Fruit fly (Drosophila melanogaster) whole organism, embryonic: ENCODE data around the gene CG6067.

Experiments
- Aef1 ChIP-seq: fragments of 200-800 bp; sonication (Bioruptor generic); IDR thresholded peaks from 3 replicates; pipeline ENCODE4 v1.3.6; 2022; ENCODE audit warnings: missing biosample characterization, missing genetic modification characterization
- Asciz ChIP-seq: fragments of 200-800 bp; sonication (Bioruptor generic); optimal IDR thresholded peaks from 2 replicates; lab custom pipeline; 2017; ENCODE audit warnings: missing biosample characterization, mild to moderate bottlenecking, missing genetic modification characterization, missing genetic modification reagents
- B-H2 ChIP-seq: fragments of 200-800 bp; sonication (Bioruptor generic); optimal IDR thresholded peaks from 2 replicates; lab custom pipeline; 2018; ENCODE audit warnings: missing biosample characterization, mild to moderate bottlenecking, missing genetic modification characterization
- CG1024 ChIP-seq: fragments of 200-800 bp; sonication (Bioruptor generic); IDR thresholded peaks from 2 replicates; pipeline ENCODE4 v1.3.6; 2022; ENCODE audit warnings: missing biosample characterization, missing genetic modification characterization
- CG10654 ChIP-seq: fragments of 200-800 bp; sonication (Bioruptor generic); optimal IDR thresholded peaks from 2 replicates; lab custom pipeline; 2016; ENCODE audit warnings: missing biosample characterization, missing genetic modification characterization
- CG12155 ChIP-seq: fragments of 200-800 bp; sonication (Bioruptor generic); optimal IDR thresholded peaks from 3 replicates; lab custom pipeline; 2016; ENCODE audit warnings: missing biosample characterization, missing genetic modification characterization
- CG14050 ChIP-seq: fragments of 200-800 bp; sonication (Bioruptor generic); IDR thresholded peaks from 3 replicates; pipeline ENCODE4 v1.3.6; 2022; ENCODE audit warnings: missing biosample characterization, missing genetic modification characterization
- CG15011 ChIP-seq: fragments of 200-800 bp; sonication (Bioruptor generic); optimal IDR thresholded peaks from 3 replicates; lab custom pipeline; 2018; ENCODE audit warnings: missing biosample characterization, mild to moderate bottlenecking, missing genetic modification characterization
- CG1529 ChIP-seq: fragments of 200-800 bp; sonication (Bioruptor generic); optimal IDR thresholded peaks from 3 replicates; lab custom pipeline; 2018; ENCODE audit warnings: missing biosample characterization, missing genetic modification characterization
- CG1602 ChIP-seq: fragments of 200-800 bp; sonication (Bioruptor generic); optimal IDR thresholded peaks from 3 replicates; lab custom pipeline; 2016; ENCODE audit warnings: missing biosample characterization, missing genetic modification characterization
- CG17359 ChIP-seq: fragments of 200-800 bp; sonication (Bioruptor generic); optimal IDR thresholded peaks from 3 replicates; lab custom pipeline; 2018; ENCODE audit warnings: missing biosample characterization, mild to moderate bottlenecking, missing genetic modification characterization, moderate library complexity
- CG17361 ChIP-seq: fragments of 200-800 bp; sonication (Bioruptor generic); IDR thresholded peaks from 3 replicates; pipeline ENCODE4 v1.3.6; 2022; ENCODE audit warnings: missing biosample characterization, missing genetic modification characterization
- CG2712 ChIP-seq: fragments of 200-800 bp; optimal IDR thresholded peaks from 3 replicates; lab custom pipeline; 2019; ENCODE audit warnings: missing biosample characterization, mild to moderate bottlenecking, missing genetic modification characterization, moderate library complexity
- CG31441 ChIP-seq: fragments of 200-800 bp; sonication (Bioruptor generic); IDR thresholded peaks from 2 replicates; pipeline ENCODE4 v1.3.6; 2022; ENCODE audit warnings: missing biosample characterization, missing genetic modification characterization
- CG33213 ChIP-seq: fragments of 200-800 bp; sonication (Bioruptor generic); optimal IDR thresholded peaks from 3 replicates; lab custom pipeline; 2016; ENCODE audit warnings: missing biosample characterization, missing genetic modification characterization
- CG4730 ChIP-seq: fragments of 200-800 bp; sonication (Bioruptor generic); IDR thresholded peaks from 2 replicates; pipeline ENCODE4 v1.3.6; 2022; ENCODE audit warnings: missing biosample characterization, missing genetic modification characterization
- CG5180 ChIP-seq: fragments of 200-800 bp; sonication (Bioruptor generic); optimal IDR thresholded peaks from 3 replicates; lab custom pipeline; 2017; ENCODE audit warnings: missing biosample characterization, missing genetic modification characterization, mild to moderate bottlenecking, moderate library complexity, missing genetic modification reagents
- CG6254 ChIP-seq: fragments of 200-800 bp; sonication (Bioruptor generic); optimal IDR thresholded peaks from 3 replicates; lab custom pipeline; 2017; ENCODE audit warnings: mild to moderate bottlenecking, missing biosample characterization, missing genetic modification reagents, missing genetic modification characterization
- CG6689 ChIP-seq: fragments of 200-800 bp; sonication (Bioruptor generic); IDR thresholded peaks from 2 replicates; pipeline ENCODE4 v1.3.6; 2022; ENCODE audit warnings: missing biosample characterization, missing genetic modification characterization
- CG6813 ChIP-seq: fragments of 200-800 bp; sonication (Bioruptor generic); optimal IDR thresholded peaks from 2 replicates; lab custom pipeline; 2017; ENCODE audit warnings: missing biosample characterization, missing genetic modification characterization, mild to moderate bottlenecking, moderate library complexity, missing genetic modification reagents
- CG7963 ChIP-seq: fragments of 200-800 bp; sonication (Bioruptor generic); IDR thresholded peaks from 3 replicates; pipeline ENCODE4 v1.3.6; 2022; ENCODE audit warnings: missing biosample characterization, missing genetic modification characterization; ENCODE audit not compliant: partially characterized antibody
- CG8281 ChIP-seq: fragments of 200-800 bp; sonication (Bioruptor generic); optimal IDR thresholded peaks from 2 replicates; lab custom pipeline; 2018; ENCODE audit warnings: missing biosample characterization, mild to moderate bottlenecking, missing genetic modification characterization, moderate library complexity
- CG9727 ChIP-seq: fragments of 200-800 bp; sonication (Bioruptor generic); optimal IDR thresholded peaks from 3 replicates; lab custom pipeline; 2017; ENCODE audit warnings: missing biosample characterization, mild to moderate bottlenecking, missing genetic modification characterization
- Chrac-16 ChIP-seq: fragments of 200-800 bp; sonication (Bioruptor generic); optimal IDR thresholded peaks from 3 replicates; lab custom pipeline; 2016; ENCODE audit warnings: missing biosample characterization, missing genetic modification characterization
- D ChIP-seq, 2 experiments: fragments of 200-800 bp in 1 of 2; fragments of >200 bp in 1 of 2; sonication (Bioruptor generic) in 1 of 2; optimal IDR thresholded peaks; 2 replicates in 1 of 2; 3 replicates in 1 of 2; lab custom pipeline; 2017; ENCODE audit warnings: mild to moderate bottlenecking in 1 of 2, missing biosample characterization in 1 of 2, missing genetic modification characterization in 1 of 2, missing genetic modification reagents in 1 of 2
- D19A ChIP-seq: fragments of 200-800 bp; optimal IDR thresholded peaks from 3 replicates; lab custom pipeline; 2019; ENCODE audit warnings: missing biosample characterization, mild to moderate bottlenecking, missing genetic modification characterization, moderate library complexity
- Gug ChIP-seq: fragments of 200-800 bp; sonication (Bioruptor generic); IDR thresholded peaks from 4 replicates; pipeline ENCODE4 v1.3.6; 2022; ENCODE audit warnings: missing biosample characterization, missing genetic modification characterization
- HLH3B ChIP-seq: fragments of 200-800 bp; sonication (Bioruptor generic); IDR thresholded peaks from 2 replicates; pipeline ENCODE4 v1.3.6; 2022; ENCODE audit warnings: missing biosample characterization, missing genetic modification characterization
- Lhr ChIP-seq: fragments of 200-800 bp; sonication (Bioruptor generic); optimal IDR thresholded peaks from 3 replicates; lab custom pipeline; 2017; ENCODE audit warnings: mild to moderate bottlenecking, missing biosample characterization, missing genetic modification reagents, missing genetic modification characterization
- NK7.1 ChIP-seq: fragments of 200-800 bp; sonication (Bioruptor generic); optimal IDR thresholded peaks from 3 replicates; lab custom pipeline; 2016; ENCODE audit warnings: missing biosample characterization, missing genetic modification characterization
- Pdp1 ChIP-seq, 2 experiments: fragments of 200-800 bp; sonication (Bioruptor generic); optimal IDR thresholded peaks; 3 replicates each; lab custom pipeline; 2016; ENCODE audit warnings: missing biosample characterization in 2 of 2, missing genetic modification characterization in 2 of 2, mild to moderate bottlenecking in 1 of 2, moderate library complexity in 1 of 2
- Poxn ChIP-seq: fragments of 200-800 bp; sonication (Bioruptor generic); IDR thresholded peaks from 2 replicates; pipeline ENCODE4 v1.3.6; 2022; ENCODE audit warnings: missing biosample characterization, missing genetic modification characterization
- Ptx1 ChIP-seq: fragments of 200-800 bp; sonication (Bioruptor generic); IDR thresholded peaks from 2 replicates; pipeline ENCODE4 v1.3.6; 2022; ENCODE audit warnings: missing biosample characterization, missing genetic modification characterization
- Trl ChIP-seq, 3 experiments: fragments of >200 bp in 2 of 3; fragments of 200-800 bp in 1 of 3; sonication (Bioruptor generic) in 1 of 3; optimal IDR thresholded peaks; 2 replicates in 1 of 3; 3 replicates in 2 of 3; lab custom pipeline; 2016 to 2017; ENCODE audit warnings: missing biosample characterization in 1 of 3, missing genetic modification characterization in 1 of 3
- ato ChIP-seq: fragments of 200-800 bp; sonication (Bioruptor generic); IDR thresholded peaks from 2 replicates; pipeline ENCODE4 v1.3.6; 2022; ENCODE audit warnings: missing biosample characterization, missing genetic modification characterization; ENCODE audit not compliant: partially characterized antibody
- br ChIP-seq: fragments of >200 bp; optimal IDR thresholded peaks from 2 replicates; lab custom pipeline; 2017
- chn ChIP-seq: fragments of 200-800 bp; sonication (Bioruptor generic); optimal IDR thresholded peaks from 2 replicates; lab custom pipeline; 2016; ENCODE audit warnings: missing biosample characterization, missing genetic modification characterization
- fd96Cb ChIP-seq: fragments of 200-800 bp; sonication (Bioruptor generic); optimal IDR thresholded peaks from 2 replicates; lab custom pipeline; 2018; ENCODE audit warnings: missing biosample characterization, mild to moderate bottlenecking, missing genetic modification characterization, moderate library complexity
- gce ChIP-seq: fragments of 200-800 bp; sonication (Bioruptor generic); IDR thresholded peaks from 3 replicates; pipeline ENCODE4 v1.3.6; 2022; ENCODE audit warnings: missing biosample characterization, missing genetic modification characterization
- gt ChIP-seq: fragments of 200-800 bp; sonication (Bioruptor generic); IDR thresholded peaks from 2 replicates; pipeline ENCODE4 v1.3.6; 2022; ENCODE audit warnings: missing biosample characterization, missing genetic modification characterization
- jing ChIP-seq: fragments of 200-800 bp; sonication (Bioruptor generic); optimal IDR thresholded peaks from 2 replicates; lab custom pipeline; 2018; ENCODE audit warnings: missing biosample characterization, mild to moderate bottlenecking, missing genetic modification characterization
- kni ChIP-seq: fragments of 200-800 bp; sonication (Bioruptor generic); optimal IDR thresholded peaks from 3 replicates; lab custom pipeline; 2017; ENCODE audit warnings: mild to moderate bottlenecking, missing biosample characterization, missing genetic modification reagents, missing genetic modification characterization
- lola ChIP-seq, 3 experiments: fragments of >200 bp in 2 of 3; fragments of 200-800 bp in 1 of 3; sonication (Bioruptor generic) in 1 of 3; optimal IDR thresholded peaks; 2 replicates each; lab custom pipeline; 2017 to 2019; ENCODE audit warnings: missing biosample characterization in 3 of 3, missing genetic modification characterization in 3 of 3, mild to moderate bottlenecking in 1 of 3, moderate library complexity in 1 of 3
- maf-S ChIP-seq: fragments of 200-800 bp; sonication (Bioruptor generic); optimal IDR thresholded peaks from 2 replicates; lab custom pipeline; 2016; ENCODE audit warnings: missing biosample characterization, missing genetic modification characterization
- org-1 ChIP-seq: fragments of 200-800 bp; sonication (Bioruptor generic); optimal IDR thresholded peaks from 2 replicates; lab custom pipeline; 2017; ENCODE audit warnings: missing biosample characterization, missing genetic modification characterization
- prd ChIP-seq, 3 experiments: fragments of >200 bp in 2 of 3; fragments of 200-800 bp in 1 of 3; sonication (Bioruptor generic) in 1 of 3; optimal IDR thresholded peaks in 2 of 3; IDR thresholded peaks in 1 of 3; 2 replicates in 2 of 3; 3 replicates in 1 of 3; pipeline versions ENCODE4 v1.3.6 to Lab custom; 2017 to 2022; ENCODE audit warnings: missing biosample characterization in 1 of 3, missing genetic modification characterization in 1 of 3
- sens-2 ChIP-seq: fragments of 200-800 bp; sonication (Bioruptor generic); IDR thresholded peaks from 2 replicates; pipeline ENCODE4 v1.3.6; 2022; ENCODE audit warnings: missing biosample characterization, missing genetic modification characterization
- sisA ChIP-seq: fragments of 200-800 bp; sonication (Bioruptor generic); IDR thresholded peaks from 2 replicates; pipeline ENCODE4 v1.3.6; 2022; ENCODE audit warnings: missing biosample characterization, missing genetic modification characterization
- sr ChIP-seq: fragments of 200-800 bp; sonication (Bioruptor generic); IDR thresholded peaks from 3 replicates; pipeline ENCODE4 v1.3.6; 2022; ENCODE audit warnings: missing biosample characterization, missing genetic modification characterization

Gene CG6067

dm6 chrX:5972030-5972429 is 16.6 kb downstream of the CG6067 start (continued):
- peak in 1 of 3 experiments; percentile 10 for TF ChIP-seq lola (GFP tag; optimal IDR thresholded peaks at IDR 0.05; lab: Kevin White, UChicago)
- peak; percentile 7 for TF ChIP-seq CG33213 (GFP tag; lab: Kevin White, UChicago)
- peak; percentile 1 for TF ChIP-seq CG12155 (GFP tag; lab: Kevin White, UChicago)
- TF ChIP-seq Trl (optimal IDR thresholded peaks at IDR 0.05; lab: Kevin White, UChicago): no peak
- TF ChIP-seq Trl (GFP tag; optimal IDR thresholded peaks at IDR 0.05; lab: Kevin White, UChicago): no peak
- TF ChIP-seq B-H2 (GFP tag; lab: Kevin White, UChicago): no peak
- TF ChIP-seq ato (GFP tag; lab: Robert Waterston, UW): no peak
- peak; percentile 58 for TF ChIP-seq CG5180 (GFP tag; lab: Kevin White, UChicago)
- TF ChIP-seq CG2712: peak; percentile 49
- peak; percentile 48 for TF ChIP-seq Ptx1
- TF ChIP-seq D19A: peak; percentile 18
- TF ChIP-seq CG15011 (GFP tag; lab: Kevin White, UChicago): no peak
- TF ChIP-seq sr (GFP tag; lab: Robert Waterston, UW): 0 out of 3 replicates have a peak, but pooled peaks have one; percentile 34
- peak; percentile 14 for TF ChIP-seq Chrac-16
- peak; percentile 41 for TF ChIP-seq CG17359 (tag; lab: Kevin White, UChicago)
- peak; percentile 44; the same call in 1 of the 2 replicates for TF ChIP-seq CG4730 (GFP tag; lab: Robert Waterston, UW)
- TF ChIP-seq Aef1 (GFP tag; lab: Robert Waterston, UW): peak; percentile 42; the same call in 1 of the 3 replicates
- peak; percentile 55; the same call in 2 of the 4 replicates for TF ChIP-seq Gug (GFP tag; lab: Robert Waterston, UW)
- peak; percentile 21 for TF ChIP-seq CG6254 (GFP tag; lab: Kevin White, UChicago)
- no peak for TF ChIP-seq Poxn (GFP tag; lab: Robert Waterston, UW)
- peak; percentile 47 for TF ChIP-seq CG31441 (GFP tag; lab: Robert Waterston, UW)
- TF ChIP-seq fd96Cb (tag; lab: Kevin White, UChicago): peak; percentile 47
- no peak for TF ChIP-seq br
- TF ChIP-seq org-1 (GFP tag; lab: Kevin White, UChicago): no peak
- TF ChIP-seq CG1602 (GFP tag; lab: Kevin White, UChicago): peak; percentile 5
- TF ChIP-seq CG6689 (GFP tag; lab: Robert Waterston, UW): peak; percentile 41; the same call in 1 of the 2 replicates
- TF ChIP-seq CG1529 (GFP tag; lab: Kevin White, UChicago): peak; percentile 7
- no peak for TF ChIP-seq NK7.1 (GFP tag; lab: Kevin White, UChicago)
- peak; percentile 58; the same call in 1 of the 3 replicates for TF ChIP-seq gce
- peak; percentile 52 for TF ChIP-seq chn (GFP tag; lab: Kevin White, UChicago)
- peak; percentile 63 for TF ChIP-seq HLH3B (GFP tag; lab: Robert Waterston, UW)
- TF ChIP-seq CG1024 (GFP tag; lab: Robert Waterston, UW): peak; percentile 50
- no peak for TF ChIP-seq CG7963 (GFP tag; lab: Robert Waterston, UW)
- TF ChIP-seq gt (GFP tag; lab: Robert Waterston, UW): 0 out of 2 replicates have a peak, but pooled peaks have one; percentile 25
- peak; percentile 8 for TF ChIP-seq maf-S (GFP tag; lab: Kevin White, UChicago)
- peak; percentile 59; the same call in 1 of the 2 replicates for TF ChIP-seq sisA (GFP tag; lab: Robert Waterston, UW)
- no peak for TF ChIP-seq D (optimal IDR thresholded peaks at IDR 0.05; lab: Kevin White, UChicago)
- peak; percentile 45 for TF ChIP-seq D (GFP tag; optimal IDR thresholded peaks at IDR 0.05; lab: Kevin White, UChicago)
- peak; percentile 19; the same call in 1 of the 3 replicates for TF ChIP-seq CG14050 (GFP tag; lab: Robert Waterston, UW)
- TF ChIP-seq CG8281 (tag; lab: Kevin White, UChicago): no peak
- no peak for TF ChIP-seq CG6813 (GFP tag; lab: Kevin White, UChicago)
- TF ChIP-seq Asciz (GFP tag; lab: Kevin White, UChicago): no peak
- no peak for TF ChIP-seq kni
- peak; percentile 9 for TF ChIP-seq Lhr (GFP tag; lab: Kevin White, UChicago)
- TF ChIP-seq CG17361 (GFP tag; lab: Robert Waterston, UW): peak; percentile 41; the same call in 1 of the 3 replicates
- peak; percentile 12 to 26 for TF ChIP-seq Pdp1 (GFP tag; optimal IDR thresholded peaks at IDR 0.05; lab: Kevin White, UChicago)
- peak; percentile 1 for TF ChIP-seq CG9727
- no peak for TF ChIP-seq prd (optimal IDR thresholded peaks at IDR 0.05; lab: Kevin White, UChicago)
- peak; percentile 63 for TF ChIP-seq prd (GFP tag; IDR thresholded peaks at IDR 0.05; lab: Robert Waterston, UW)
- TF ChIP-seq sens-2 (GFP tag; lab: Robert Waterston, UW): peak; percentile 54
- TF ChIP-seq jing (GFP tag; lab: Kevin White, UChicago): peak; percentile 48
- TF ChIP-seq CG10654 (GFP tag; lab: Kevin White, UChicago): no peak
